Worm (Caenorhabditis elegans) whole organism, L3 larva: Measurements from ENCODE around the gene C15H11.10.

Source experiments
- R02D3.7 ChIP-seq: fragments of 150-350 bp; optimal IDR thresholded peaks from 2 replicates; lab custom pipeline; 2014; ENCODE audit warnings: missing biosample characterization, missing genetic modification characterization
- ZK546.5 ChIP-seq: sonication (generic microtip); optimal IDR thresholded peaks from 2 replicates; lab custom pipeline; 2017; ENCODE audit warnings: missing biosample characterization, missing genetic modification characterization
- aly-2 ChIP-seq: fragments of 150-350 bp; optimal IDR thresholded peaks from 2 replicates; lab custom pipeline; 2014; ENCODE audit warnings: missing biosample characterization, missing genetic modification characterization
- ama-1 ChIP-seq: fragments of 150-350 bp; optimal IDR thresholded peaks from 2 replicates; lab custom pipeline; 2018
- ceh-16 ChIP-seq: sonication (generic microtip); optimal IDR thresholded peaks from 2 replicates; lab custom pipeline; 2017; ENCODE audit warnings: missing biosample characterization, missing genetic modification characterization
- ceh-82 ChIP-seq: fragments of 150-350 bp; optimal IDR thresholded peaks from 2 replicates; lab custom pipeline; 2014; ENCODE audit warnings: missing biosample characterization, missing genetic modification characterization
- ceh-9 ChIP-seq: sonication (generic microtip); optimal IDR thresholded peaks from 2 replicates; lab custom pipeline; 2018; ENCODE audit warnings: missing biosample characterization, missing genetic modification characterization
- daf-12 ChIP-seq: fragments of 150-350 bp; optimal IDR thresholded peaks from 2 replicates; lab custom pipeline; 2014; ENCODE audit warnings: missing biosample characterization, missing genetic modification reagents, missing genetic modification characterization
- egl-27 ChIP-seq: sonication (generic microtip); optimal IDR thresholded peaks from 4 replicates; lab custom pipeline; 2017; ENCODE audit warnings: missing biosample characterization, missing genetic modification reagents, missing genetic modification characterization
- egl-5 ChIP-seq: fragments of 150-350 bp; optimal IDR thresholded peaks from 2 replicates; lab custom pipeline; 2017; ENCODE audit warnings: missing biosample characterization, missing genetic modification reagents, missing genetic modification characterization, inconsistent platforms
- elt-1 ChIP-seq: fragments of 150-350 bp; optimal IDR thresholded peaks from 2 replicates; lab custom pipeline; 2014; ENCODE audit warnings: missing biosample characterization, missing genetic modification characterization
- elt-2 ChIP-seq: sonication (generic microtip); optimal IDR thresholded peaks from 2 replicates; lab custom pipeline; 2016; ENCODE audit warnings: missing genetic modification reagents, mild to moderate bottlenecking, missing genetic modification characterization, missing compliant biosample characterization
- elt-3 ChIP-seq, 3 experiments: fragments of 150-350 bp in 1 of 3; sonication (generic microtip) in 2 of 3; optimal IDR thresholded peaks; 2 replicates in 2 of 3; 4 replicates in 1 of 3; lab custom pipeline; 2014 to 2017; ENCODE audit warnings: missing biosample characterization in 3 of 3, missing genetic modification characterization in 3 of 3
- eor-1 ChIP-seq, 2 experiments: fragments of 150-350 bp; optimal IDR thresholded peaks; 2 replicates each; lab custom pipeline; 2014 to 2018; ENCODE audit warnings: missing biosample characterization in 2 of 2, missing genetic modification characterization in 2 of 2
- fos-1 ChIP-seq: fragments of 150-350 bp; optimal IDR thresholded peaks from 2 replicates; lab custom pipeline; 2014; ENCODE audit warnings: missing biosample characterization, missing genetic modification characterization
- hmg-11 ChIP-seq: sonication (generic microtip); optimal IDR thresholded peaks from 2 replicates; lab custom pipeline; 2016; ENCODE audit warnings: missing genetic modification characterization, missing compliant biosample characterization
- jun-1 ChIP-seq: fragments of 150-350 bp; optimal IDR thresholded peaks from 2 replicates; lab custom pipeline; 2014; ENCODE audit warnings: missing biosample characterization, missing genetic modification reagents, missing genetic modification characterization
- lin-15B ChIP-seq: fragments of 150-350 bp; optimal IDR thresholded peaks from 2 replicates; lab custom pipeline; 2014; ENCODE audit warnings: missing biosample characterization, missing genetic modification characterization
- lsy-12 ChIP-seq: sonication (generic microtip); optimal IDR thresholded peaks from 2 replicates; lab custom pipeline; 2016; ENCODE audit warnings: mild to moderate bottlenecking, missing genetic modification characterization, missing compliant biosample characterization
- mml-1 ChIP-seq: fragments of 150-350 bp; sonication (generic microtip); optimal IDR thresholded peaks from 3 replicates; lab custom pipeline; 2014; ENCODE audit warnings: missing biosample characterization, missing genetic modification characterization
- nfya-1 ChIP-seq: sonication (generic microtip); optimal IDR thresholded peaks from 2 replicates; lab custom pipeline; 2017; ENCODE audit warnings: missing genetic modification characterization, mild to moderate bottlenecking, missing compliant biosample characterization, antibody characterized with exemption, moderate library complexity; ENCODE audit not compliant: insufficient read depth
- nhr-11 ChIP-seq: fragments of 150-350 bp; optimal IDR thresholded peaks from 2 replicates; lab custom pipeline; 2014; ENCODE audit warnings: missing biosample characterization, missing genetic modification characterization
- nhr-23 ChIP-seq: fragments of 150-350 bp; optimal IDR thresholded peaks from 2 replicates; lab custom pipeline; 2014; ENCODE audit warnings: missing biosample characterization, missing genetic modification reagents, missing genetic modification characterization
- nhr-25 ChIP-seq: sonication (generic microtip); optimal IDR thresholded peaks from 2 replicates; lab custom pipeline; 2017; ENCODE audit warnings: missing biosample characterization, missing genetic modification characterization
- nhr-43 ChIP-seq: sonication (generic microtip); optimal IDR thresholded peaks from 2 replicates; lab custom pipeline; 2016; ENCODE audit warnings: mild to moderate bottlenecking, missing genetic modification characterization, missing compliant biosample characterization; ENCODE audit not compliant: poor library complexity, severe bottlenecking
- nhr-76 ChIP-seq: fragments of 150-350 bp; sonication (generic microtip); optimal IDR thresholded peaks from 5 replicates; lab custom pipeline; 2014; ENCODE audit warnings: missing biosample characterization, missing genetic modification characterization
- nhr-77 ChIP-seq: fragments of 150-350 bp; optimal IDR thresholded peaks from 2 replicates; lab custom pipeline; 2014; ENCODE audit warnings: missing biosample characterization, missing genetic modification characterization
- pha-4 ChIP-seq: fragments of 150-350 bp; optimal IDR thresholded peaks from 2 replicates; lab custom pipeline; 2014; ENCODE audit warnings: missing biosample characterization, missing genetic modification reagents, missing genetic modification characterization
- pqm-1 ChIP-seq: fragments of 150-350 bp; optimal IDR thresholded peaks from 2 replicates; lab custom pipeline; 2017; ENCODE audit warnings: missing biosample characterization, missing genetic modification characterization, inconsistent platforms
- sea-2 ChIP-seq: fragments of 150-350 bp; sonication (generic microtip); optimal IDR thresholded peaks from 4 replicates; lab custom pipeline; 2014; ENCODE audit warnings: missing biosample characterization, missing genetic modification reagents, missing genetic modification characterization
- snpc-4 ChIP-seq: fragments of 150-350 bp; optimal IDR thresholded peaks from 2 replicates; lab custom pipeline; 2014; ENCODE audit warnings: missing biosample characterization, missing genetic modification characterization
- tbx-2 ChIP-seq: sonication (generic microtip); optimal IDR thresholded peaks from 2 replicates; lab custom pipeline; 2016; ENCODE audit warnings: mild to moderate bottlenecking, missing genetic modification characterization, missing compliant biosample characterization
- zag-1 ChIP-seq: fragments of 150-350 bp; optimal IDR thresholded peaks from 2 replicates; lab custom pipeline; 2014; ENCODE audit warnings: missing biosample characterization, missing genetic modification characterization
- ztf-11 ChIP-seq: fragments of 150-350 bp; optimal IDR thresholded peaks from 2 replicates; lab custom pipeline; 2014; ENCODE audit warnings: missing biosample characterization, missing genetic modification characterization
- ztf-4 ChIP-seq: fragments of 150-350 bp; optimal IDR thresholded peaks from 2 replicates; lab custom pipeline; 2014; ENCODE audit warnings: missing biosample characterization, missing genetic modification characterization

Gene C15H11.10

ce11 chrV:14351629-14352028, 40.3 kb upstream of the C15H11.10 start, which contains the start of gene vha-13:
Gene vha-13, plus strand, starts transcription at chrV:14351709.
- TF ChIP-seq tbx-2 (tag; lab: Kevin White, UChicago) (no peak), nhr-25 (no peak), zag-1 (tag; lab: Kevin White, UChicago) (no peak), egl-5 (tag; lab: Kevin White, UChicago) (no peak), sea-2 (GFP tag; lab: Kevin White, UChicago) (no peak), mml-1 (tag; lab: Kevin White, UChicago) (no peak), daf-12 (no peak), nfya-1 (tag; lab: Kevin White, UChicago) (no peak), ama-1 (lab: Kevin White, UChicago) (no peak), ztf-4 (no peak), elt-1 (tag; lab: Kevin White, UChicago) (no peak), hmg-11 (tag; lab: Kevin White, UChicago) (no peak), nhr-23 (tag; lab: Kevin White, UChicago) (no peak), R02D3.7 (tag; lab: Kevin White, UChicago) (no peak), ztf-11 (tag; lab: Kevin White, UChicago) (no peak), fos-1 (tag; lab: Kevin White, UChicago) (no peak)

ce11 chrV:14352032-14352431, 39.9 kb upstream of the C15H11.10 start:
- TF ChIP-seq nhr-43 (tag; lab: Kevin White, UChicago) (no peak), jun-1 (tag; lab: Kevin White, UChicago) (no peak), ceh-16 (tag; lab: Kevin White, UChicago) (no peak), hmg-11 (tag; lab: Kevin White, UChicago) (no peak), pha-4 (tag; lab: Kevin White, UChicago) (no peak), egl-5 (tag; lab: Kevin White, UChicago) (no peak), lin-15B (tag; lab: Kevin White, UChicago) (no peak), ztf-11 (tag; lab: Kevin White, UChicago) (no peak), ceh-9 (tag; lab: Kevin White, UChicago) (no peak), aly-2 (tag; lab: Kevin White, UChicago) (no peak), zag-1 (tag; lab: Kevin White, UChicago) (no peak), lsy-12 (tag; lab: Kevin White, UChicago) (no peak), nhr-76 (no peak), eor-1 (tag; optimal IDR thresholded peaks at IDR 0.05; lab: Kevin White, UChicago) (no peak), elt-1 (tag; lab: Kevin White, UChicago) (no peak), nhr-25 (no peak), egl-27 (tag; lab: Kevin White, UChicago) (no peak)

ce11 chrV:14354258-14354877, 37.6 kb upstream of the C15H11.10 start, which contains the start of gene Y49A3A.3:
Gene Y49A3A.3, plus strand, starts transcription at chrV:14354410.
- peak; percentile 66 for TF ChIP-seq ama-1 (lab: Kevin White, UChicago)
- TF ChIP-seq jun-1 (tag; lab: Kevin White, UChicago): peak; percentile 41
- TF ChIP-seq nhr-25: peak; percentile 49
- peak; percentile 53 for TF ChIP-seq tbx-2 (tag; lab: Kevin White, UChicago)
- no peak for TF ChIP-seq ZK546.5 (tag; lab: Kevin White, UChicago)
- TF ChIP-seq pqm-1: peak; percentile 39
- peak; percentile 9 for TF ChIP-seq ceh-82 (tag; lab: Kevin White, UChicago)
- TF ChIP-seq snpc-4 (tag; lab: Kevin White, UChicago): no peak
- peak; percentile 95 for TF ChIP-seq aly-2 (tag; lab: Kevin White, UChicago)
- peak; percentile 40 for TF ChIP-seq lsy-12 (tag; lab: Kevin White, UChicago)
- peak in 1 of 3 experiments; percentile 57 for TF ChIP-seq elt-3 (tag; optimal IDR thresholded peaks at IDR 0.05; lab: Kevin White, UChicago)
- peak; percentile 65 for TF ChIP-seq nhr-77 (tag; lab: Kevin White, UChicago)
- peak; percentile 69 for TF ChIP-seq nhr-43 (tag; lab: Kevin White, UChicago)
- TF ChIP-seq sea-2 (GFP tag; lab: Kevin White, UChicago): no peak
- TF ChIP-seq elt-2 (tag; lab: Kevin White, UChicago): peak; percentile 48
- no peak for TF ChIP-seq nhr-11
